Fruit fly (Drosophila melanogaster) S2 (cell line): ENCODE measurements around the gene Moe.
A peak's percentile ranks its signal among the peaks of the same experiment; 100 is the strongest.

Experiments
- CG8478 ChIP-seq: fragments of >200 bp; optimal IDR thresholded peaks from 2 replicates; lab custom pipeline; 2018
- CTCF ChIP-seq, 2 experiments: fragments of >200 bp; optimal IDR thresholded peaks; 2 replicates each; lab custom pipeline; 2018

Moe gene

dm6 chrX:8866256-8866655 is 31.9 kb downstream of the Moe start:
- TF ChIP-seq CG8478 (lab: Kevin White, UChicago) (no peak), CTCF (optimal IDR thresholded peaks at IDR 0.05; lab: Kevin White, UChicago) (no peak)

dm6 chrX:8863554-8864498 is 34.3 kb downstream of the Moe start:
- TF ChIP-seq CG8478 (lab: Kevin White, UChicago) (no peak), CTCF (optimal IDR thresholded peaks at IDR 0.05; lab: Kevin White, UChicago) (no peak)

dm6 chrX:8863133-8863553 is 35.0 kb downstream of the Moe start:
- TF ChIP-seq CTCF (optimal IDR thresholded peaks at IDR 0.05; lab: Kevin White, UChicago): no peak
- no peak for TF ChIP-seq CG8478 (lab: Kevin White, UChicago)

dm6 chrX:8861267-8861666 is 36.9 kb downstream of the Moe start:
- no peak for TF ChIP-seq CTCF (optimal IDR thresholded peaks at IDR 0.05; lab: Kevin White, UChicago)
- no peak for TF ChIP-seq CG8478 (lab: Kevin White, UChicago)

dm6 chrX:8859517-8859916 is 38.6 kb downstream of the Moe start:
- TF ChIP-seq CG8478 (lab: Kevin White, UChicago): no peak
- peak; percentile 35 to 53 for TF ChIP-seq CTCF (optimal IDR thresholded peaks at IDR 0.05; lab: Kevin White, UChicago)

- TF ChIP-seq CTCF (optimal IDR thresholded peaks at IDR 0.05; lab: Kevin White, UChicago) (no peak), CG8478 (lab: Kevin White, UChicago) (no peak)
These were observed 39.5 kb downstream of the Moe start for dm6 chrX:8858679-8859078.

dm6 chrX:8857098-8857724 is 40.9 kb downstream of the Moe start:
- TF ChIP-seq CTCF (optimal IDR thresholded peaks at IDR 0.05; lab: Kevin White, UChicago): no peak
- TF ChIP-seq CG8478 (lab: Kevin White, UChicago): no peak

- no peak for TF ChIP-seq CG8478 (lab: Kevin White, UChicago)
These were observed 46.0 kb downstream of the Moe start for dm6 chrX:8852170-8852569.

dm6 chrX:8843755-8844154 is 54.4 kb downstream of the Moe start:
- no peak for TF ChIP-seq CTCF (optimal IDR thresholded peaks at IDR 0.05; lab: Kevin White, UChicago)
- TF ChIP-seq CG8478 (lab: Kevin White, UChicago): no peak

- no peak for TF ChIP-seq CTCF (optimal IDR thresholded peaks at IDR 0.05; lab: Kevin White, UChicago)
- no peak for TF ChIP-seq CG8478 (lab: Kevin White, UChicago)
These were observed 56.7 kb downstream of the Moe start for dm6 chrX:8841438-8841837.

dm6 chrX:8839370-8839769 is 58.8 kb downstream of the Moe start:
- no peak for TF ChIP-seq CG8478 (lab: Kevin White, UChicago)
- TF ChIP-seq CTCF (optimal IDR thresholded peaks at IDR 0.05; lab: Kevin White, UChicago): no peak

- TF ChIP-seq CG8478 (lab: Kevin White, UChicago) (no peak), CTCF (optimal IDR thresholded peaks at IDR 0.05; lab: Kevin White, UChicago) (peak; percentile 42 to 61)
These were observed 60.2 kb downstream of the Moe start, which contains the start of gene CG12075 for dm6 chrX:8837892-8838373. CG12075 (plus strand) TSS chrX:8838323.

- TF ChIP-seq CTCF (optimal IDR thresholded peaks at IDR 0.05; lab: Kevin White, UChicago) (no peak), CG8478 (lab: Kevin White, UChicago) (no peak)
These were observed 60.9 kb downstream of the Moe start for dm6 chrX:8837184-8837583.

- TF ChIP-seq CTCF (optimal IDR thresholded peaks at IDR 0.05; lab: Kevin White, UChicago) (no peak), CG8478 (lab: Kevin White, UChicago) (no peak)
These were observed 61.6 kb downstream of the Moe start for dm6 chrX:8836566-8836965.

- no peak for TF ChIP-seq CTCF (optimal IDR thresholded peaks at IDR 0.05; lab: Kevin White, UChicago)
- TF ChIP-seq CG8478 (lab: Kevin White, UChicago): no peak
These were observed 63.0 kb downstream of the Moe start for dm6 chrX:8835126-8835525.
